Worm (Caenorhabditis elegans): ENCODE measurements around the gene C47G2.3.

- TF ChIP-seq him-1 (tag; optimal IDR thresholded peaks at IDR 0.05) (no peak), dao-5 (tag; optimal IDR thresholded peaks at IDR 0.05) (no peak)
Observed at ce11 chrII:11314165-11314564, 24.2 kb upstream of the C47G2.3 start, which contains the start of gene T24F1.4.
